Fruit fly (Drosophila melanogaster) whole organism: ENCODE results near the gene Naa30B.

Experiments
- pan ChIP-seq: fragments of >200 bp; optimal IDR thresholded peaks from 2 replicates; lab custom pipeline; 2017
- usp ChIP-seq: fragments of >200 bp; optimal IDR thresholded peaks from 2 replicates; lab custom pipeline; 2017; ENCODE audit warnings: missing biosample characterization, missing genetic modification characterization, mixed read lengths

DNA sequence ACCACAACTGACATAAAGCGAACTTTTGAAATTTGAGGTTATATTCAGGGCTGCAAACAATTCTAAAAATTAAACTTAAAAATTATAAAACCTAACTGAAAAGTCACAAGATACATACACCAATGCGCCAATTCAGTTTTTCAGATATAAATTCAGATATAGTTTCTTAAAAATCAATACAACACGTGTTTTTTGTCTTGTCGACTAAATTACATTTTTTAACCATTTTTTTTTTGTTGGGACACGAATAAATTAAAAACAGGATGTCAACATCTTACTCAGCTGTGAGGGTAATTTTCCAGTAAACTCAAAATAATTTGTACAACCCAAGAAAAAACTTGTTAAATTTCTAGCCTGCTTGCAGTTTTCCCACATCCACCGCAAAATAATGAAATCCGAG, 34.1 kb downstream of the Naa30B start, which contains the start of gene SA2:
- TF ChIP-seq usp (GFP tag; lab: Kevin White, UChicago): no peak
- TF ChIP-seq pan (lab: Kevin White, UChicago): no peak
